Worm (Caenorhabditis elegans): Measurements from ENCODE around the gene C17C3.11.

- TF ChIP-seq C17E4.6 (GFP tag; IDR thresholded peaks at IDR 0.05) (no peak), efl-1 (GFP tag; optimal IDR thresholded peaks at IDR 0.05) (no peak)
Observed at ce11 chrII:5547442-5547894, 9.8 kb downstream of the C17C3.11 start, which contains the start of gene acdh-2.

All from whole organism, young adult.